Fruit fly (Drosophila melanogaster): ENCODE measurements around the gene CG43394.

The CG43394 gene

dm6 chr2L:8162307-8163024 lies 16.9 kb downstream of the CG43394 start, which contains the start of gene Acbp1 (continued):
- TF ChIP-seq pan (optimal IDR thresholded peaks at IDR 0.05) (no peak), pan (GFP tag; optimal IDR thresholded peaks at IDR 0.05 in 1 of 2, IDR thresholded peaks at IDR 0.05 in 1 of 2) (peak in 1 of 2 experiments; percentile 89), CG8388 (GFP tag; optimal IDR thresholded peaks at IDR 0.05) (peak; percentile 97), CG1603 (tag; optimal IDR thresholded peaks at IDR 0.05) (peak; percentile 95), pita (GFP tag; optimal IDR thresholded peaks at IDR 0.05) (no peak), CG10959 (GFP tag; IDR thresholded peaks at IDR 0.05) (peak; percentile 79), Atf6 (GFP tag; IDR thresholded peaks at IDR 0.05) (peak; percentile 94), Oaz (GFP tag; IDR thresholded peaks at IDR 0.05) (peak; percentile 76), MESR4 (GFP tag; optimal IDR thresholded peaks at IDR 0.05) (peak; percentile 58), ci (GFP tag; IDR thresholded peaks at IDR 0.05) (peak; percentile 95), Med (GFP tag) (peak; percentile 99), Bteb2 (GFP tag; optimal IDR thresholded peaks at IDR 0.05) (peak; percentile 92), Hr3 (GFP tag; optimal IDR thresholded peaks at IDR 0.05) (peak; percentile 93), twi (tag; optimal IDR thresholded peaks at IDR 0.05) (peak; percentile 97), ac (GFP tag; optimal IDR thresholded peaks at IDR 0.05) (peak; percentile 91), tap (tag; optimal IDR thresholded peaks at IDR 0.05) (peak; percentile 99), CG17612 (GFP tag; IDR thresholded peaks at IDR 0.05) (peak; percentile 80), Pdp1 (GFP tag; optimal IDR thresholded peaks at IDR 0.05) (peak; percentile 93 to 94), Nf-YC (tag; optimal IDR thresholded peaks at IDR 0.05) (peak; percentile 93), trh (GFP tag; optimal IDR thresholded peaks at IDR 0.05) (peak; percentile 83), cwo (GFP tag; optimal IDR thresholded peaks at IDR 0.05) (peak; percentile 97), CG7556 (GFP tag; optimal IDR thresholded peaks at IDR 0.05) (peak; percentile 98), crol (GFP tag; IDR thresholded peaks at IDR 0.05) (no peak), al (GFP tag; IDR thresholded peaks at IDR 0.05) (peak; percentile 87), CG18764 (GFP tag; optimal IDR thresholded peaks at IDR 0.05) (peak; percentile 88), Ets97D (GFP tag; optimal IDR thresholded peaks at IDR 0.05) (peak; percentile 91), CG42726 (GFP tag; IDR thresholded peaks at IDR 0.05; ENCODE audit: partially characterized antibody) (peak; percentile 74), ssp (GFP tag; IDR thresholded peaks at IDR 0.05) (peak; percentile 87), CG18476 (GFP tag; optimal IDR thresholded peaks at IDR 0.05) (peak; percentile 94), Dek (tag; optimal IDR thresholded peaks at IDR 0.05) (peak; percentile 94), fru (optimal IDR thresholded peaks at IDR 0.05) (no peak), gcm (GFP tag; optimal IDR thresholded peaks at IDR 0.05) (peak; percentile 99), gsb (GFP tag; IDR thresholded peaks at IDR 0.05) (peak; percentile 85), CG12071 (GFP tag; optimal IDR thresholded peaks at IDR 0.05) (peak; percentile 97), BtbVII (GFP tag; optimal IDR thresholded peaks at IDR 0.05) (peak; percentile 99), disco-r (GFP tag; optimal IDR thresholded peaks at IDR 0.05) (peak; percentile 82), org-1 (GFP tag; optimal IDR thresholded peaks at IDR 0.05) (peak; percentile 97), jigr1 (GFP tag; IDR thresholded peaks at IDR 0.05) (peak; percentile 57; the same call in 2 of the 3 replicates), pnt (GFP tag; optimal IDR thresholded peaks at IDR 0.05) (peak; percentile 95), Aef1 (GFP tag; IDR thresholded peaks at IDR 0.05) (peak; percentile 90), Sry-β (GFP tag; optimal IDR thresholded peaks at IDR 0.05) (peak; percentile 62), lab (GFP tag; optimal IDR thresholded peaks at IDR 0.05) (peak; percentile 99), H15 (GFP tag; IDR thresholded peaks at IDR 0.05) (peak; percentile 88), hkb (optimal IDR thresholded peaks at IDR 0.05) (no peak), hkb (GFP tag; IDR thresholded peaks at IDR 0.05) (peak; percentile 96), CG13775 (GFP tag; optimal IDR thresholded peaks at IDR 0.05) (peak; percentile 97), Lhr (GFP tag; optimal IDR thresholded peaks at IDR 0.05) (peak; percentile 91), CG32767 (GFP tag; IDR thresholded peaks at IDR 0.05) (peak; percentile 93), Hmx (GFP tag; optimal IDR thresholded peaks at IDR 0.05) (peak; percentile 90), Lpt (GFP tag; optimal IDR thresholded peaks at IDR 0.05) (no peak), CG34422 (GFP tag; IDR thresholded peaks at IDR 0.05) (peak; percentile 93)

Data from whole organism, embryonic.